Fruit fly (Drosophila melanogaster): ENCODE data around the gene Ddrgk1.

Gene Ddrgk1

DNA sequence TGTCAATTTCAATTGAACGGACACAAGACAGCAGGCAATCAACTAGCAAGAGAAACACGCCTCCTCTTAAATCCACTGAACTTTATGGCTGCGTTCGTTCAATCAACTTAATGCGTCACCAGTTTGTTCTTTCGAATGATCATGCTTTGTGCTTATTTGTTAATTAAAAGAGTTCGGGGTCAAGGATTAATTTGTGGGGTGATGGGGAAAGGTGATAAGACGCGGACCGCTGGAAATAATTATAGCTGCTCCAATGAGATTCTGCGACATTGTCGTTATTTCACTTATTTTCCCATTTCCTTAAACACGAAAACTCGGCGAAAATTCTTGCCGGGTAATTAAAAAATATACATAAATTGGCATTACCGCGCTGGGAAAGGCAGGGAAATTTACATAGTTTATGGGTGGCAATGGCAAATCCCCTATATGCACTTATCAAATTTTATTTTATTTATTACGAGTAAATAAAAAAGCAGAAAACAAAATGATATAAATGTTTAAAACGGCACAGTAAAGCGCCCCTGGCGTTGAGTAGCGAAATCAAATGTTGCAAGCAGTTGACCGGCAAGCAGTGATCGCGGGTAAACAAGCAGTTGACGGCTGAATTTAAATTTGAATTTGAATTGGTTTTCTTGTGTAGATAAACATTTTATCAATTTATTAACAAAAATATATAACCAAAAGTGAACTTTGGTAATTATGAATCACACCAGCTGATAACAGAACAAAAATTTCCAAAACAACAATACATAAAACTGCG, 30.3 kb upstream of the Ddrgk1 start (continued):
- peak; percentile 68 for TF ChIP-seq fu2 (GFP tag; optimal IDR thresholded peaks at IDR 0.05)
- peak; percentile 37 for TF ChIP-seq ERR (GFP tag; optimal IDR thresholded peaks at IDR 0.05)
- TF ChIP-seq BtbVII (GFP tag; optimal IDR thresholded peaks at IDR 0.05): peak; percentile 64
- peak; percentile 53 for TF ChIP-seq CG18011 (GFP tag; optimal IDR thresholded peaks at IDR 0.05)
- peak; percentile 57 for TF ChIP-seq NK7.1 (GFP tag; optimal IDR thresholded peaks at IDR 0.05)
- TF ChIP-seq CG10979 (tag; optimal IDR thresholded peaks at IDR 0.05): peak; percentile 75
- TF ChIP-seq sens (GFP tag): peak; percentile 95
- TF ChIP-seq hbn (GFP tag; IDR thresholded peaks at IDR 0.05; ENCODE audit: partially characterized antibody): no peak
- peak; percentile 47 for TF ChIP-seq CG6654 (GFP tag; optimal IDR thresholded peaks at IDR 0.05)
- peak; percentile 23 for TF ChIP-seq pfk (GFP tag; optimal IDR thresholded peaks at IDR 0.05)
- peak in 1 of 2 experiments; percentile 93 for TF ChIP-seq Eip74EF (GFP tag; optimal IDR thresholded peaks at IDR 0.05)
- peak; percentile 37 for TF ChIP-seq YL-1 (GFP tag; optimal IDR thresholded peaks at IDR 0.05)
- peak; percentile 70 for TF ChIP-seq CG3407 (GFP tag; optimal IDR thresholded peaks at IDR 0.05)
- peak; percentile 33; the same call in 1 of the 2 replicates for TF ChIP-seq Drgx (GFP tag; IDR thresholded peaks at IDR 0.05)
- TF ChIP-seq CG11093 (GFP tag; IDR thresholded peaks at IDR 0.05): no peak
- TF ChIP-seq HLHmδ (GFP tag; optimal IDR thresholded peaks at IDR 0.05): peak; percentile 59
- no peak for TF ChIP-seq cad (GFP tag; optimal IDR thresholded peaks at IDR 0.05)
- TF ChIP-seq CG31365 (tag; optimal IDR thresholded peaks at IDR 0.05): peak; percentile 99
- TF ChIP-seq CG16779 (GFP tag; IDR thresholded peaks at IDR 0.05): peak; percentile 55; the same call in 1 of the 2 replicates
- peak; percentile 35 for TF ChIP-seq CG2202 (tag; optimal IDR thresholded peaks at IDR 0.05)
- peak; percentile 73 for TF ChIP-seq Xrp1 (GFP tag; IDR thresholded peaks at IDR 0.05)
- TF ChIP-seq CG12659 (GFP tag; optimal IDR thresholded peaks at IDR 0.05): peak; percentile 79
- TF ChIP-seq hth (optimal IDR thresholded peaks at IDR 0.05): no peak
- peak; percentile 80 for TF ChIP-seq CG3065 (GFP tag; optimal IDR thresholded peaks at IDR 0.05)
- TF ChIP-seq rib (GFP tag; IDR thresholded peaks at IDR 0.05): no peak
- TF ChIP-seq CG6689 (GFP tag; IDR thresholded peaks at IDR 0.05): 0 out of 2 replicates have a peak, but pooled peaks have one; percentile 33
- TF ChIP-seq Lhr (GFP tag; optimal IDR thresholded peaks at IDR 0.05): peak; percentile 87
- peak; percentile 18; the same call in 1 of the 2 replicates for TF ChIP-seq Adf1 (GFP tag; IDR thresholded peaks at IDR 0.05)
- no peak for TF ChIP-seq Hand (GFP tag; optimal IDR thresholded peaks at IDR 0.05)
- TF ChIP-seq CG12071 (GFP tag; optimal IDR thresholded peaks at IDR 0.05): peak; percentile 67
- 0 out of 2 replicates have a peak, but pooled peaks have one; percentile 30 for TF ChIP-seq CG4404 (GFP tag; IDR thresholded peaks at IDR 0.05)
- peak; percentile 35; the same call in 1 of the 4 replicates for TF ChIP-seq Gug (GFP tag; IDR thresholded peaks at IDR 0.05)
- TF ChIP-seq luna (GFP tag; optimal IDR thresholded peaks at IDR 0.05): peak; percentile 2
- peak; percentile 76 for TF ChIP-seq zfh1 (GFP tag; IDR thresholded peaks at IDR 0.05)
- TF ChIP-seq tin (GFP tag; optimal IDR thresholded peaks at IDR 0.05): peak; percentile 78
- peak; percentile 53 for TF ChIP-seq btn (GFP tag; optimal IDR thresholded peaks at IDR 0.05)
- no peak for TF ChIP-seq cg (GFP tag; optimal IDR thresholded peaks at IDR 0.05)
- peak; percentile 70 for TF ChIP-seq ems (GFP tag; optimal IDR thresholded peaks at IDR 0.05)
- 0 out of 2 replicates have a peak, but pooled peaks have one; percentile 38 for TF ChIP-seq CG32772 (GFP tag; IDR thresholded peaks at IDR 0.05)
- peak; percentile 6 for TF ChIP-seq exex (tag; optimal IDR thresholded peaks at IDR 0.05)
- TF ChIP-seq abd-A (tag; optimal IDR thresholded peaks at IDR 0.05): no peak
- 0 out of 3 replicates have a peak, but pooled peaks have one; percentile 55 for TF ChIP-seq CG3726 (GFP tag; IDR thresholded peaks at IDR 0.05)
- TF ChIP-seq croc (GFP tag; conservative IDR thresholded peaks at IDR 0.05): peak; percentile 48; the same call in 2 of the 3 replicates
- peak; percentile 85 for TF ChIP-seq CG4854 (GFP tag; optimal IDR thresholded peaks at IDR 0.05)
- TF ChIP-seq CG33213 (GFP tag; optimal IDR thresholded peaks at IDR 0.05): peak; percentile 86
- peak; percentile 84 for TF ChIP-seq gro (GFP tag; optimal IDR thresholded peaks at IDR 0.05)
- TF ChIP-seq Dad (GFP tag; optimal IDR thresholded peaks at IDR 0.05): peak; percentile 78
- peak; percentile 83 for TF ChIP-seq shn (GFP tag; optimal IDR thresholded peaks at IDR 0.05)
- peak in 1 of 2 experiments; percentile 22 for TF ChIP-seq eve (GFP tag; optimal IDR thresholded peaks at IDR 0.05)
